Worm (Caenorhabditis elegans): Measurements from ENCODE around the gene exo-1.

ce11 chrIII:13377249-13377648 lies 46.1 kb upstream of the exo-1 start:
- TF ChIP-seq ceh-13 (GFP tag; optimal IDR thresholded peaks at IDR 0.05) (no peak), flt-1 (GFP tag; IDR thresholded peaks at IDR 0.05) (no peak), ets-7 (tag; optimal IDR thresholded peaks at IDR 0.05) (no peak), tra-4 (tag; optimal IDR thresholded peaks at IDR 0.05) (no peak), hmg-4 (GFP tag; optimal IDR thresholded peaks at IDR 0.05) (no peak), B0310.2 (tag; optimal IDR thresholded peaks at IDR 0.05) (no peak), tbx-11 (GFP tag; IDR thresholded peaks at IDR 0.05) (no peak), ceh-36 (tag; optimal IDR thresholded peaks at IDR 0.05) (no peak), aly-1 (tag; optimal IDR thresholded peaks at IDR 0.05) (no peak)

Measured in whole organism, early embryonic.